Worm (Caenorhabditis elegans): ENCODE data around the gene pals-34.

- TF ChIP-seq snpc-4 (GFP tag; optimal IDR thresholded peaks at IDR 0.05): no peak
- TF ChIP-seq snpc-4 (tag; optimal IDR thresholded peaks at IDR 0.05): no peak
- TF ChIP-seq unc-62 (GFP tag; optimal IDR thresholded peaks at IDR 0.05): no peak
- TF ChIP-seq C17E4.6 (GFP tag; IDR thresholded peaks at IDR 0.05): no peak
- TF ChIP-seq K11D2.4 (GFP tag; IDR thresholded peaks at IDR 0.05): no peak
- no peak for TF ChIP-seq lag-1 (GFP tag; IDR thresholded peaks at IDR 0.05)
- no peak for TF ChIP-seq pha-4 (tag; optimal IDR thresholded peaks at IDR 0.05)
- TF ChIP-seq nhr-120 (GFP tag; IDR thresholded peaks at IDR 0.05): no peak
- no peak for TF ChIP-seq ama-1 (optimal IDR thresholded peaks at IDR 0.05)
- no peak for TF ChIP-seq ama-1 (GFP tag; optimal IDR thresholded peaks at IDR 0.05)
Measured at ce11 chrV:7955168-7955567, 1.1 kb downstream of the pals-34 start, which contains the start of gene F26D11.12.
